Worm (Caenorhabditis elegans): Measurements from ENCODE around the gene C06A6.4.
A peak's percentile ranks its signal among the peaks of the same experiment; 100 is the strongest.

The C06A6.4 gene

ce11 chrIV:7846386-7846785 lies 17.3 kb upstream of the C06A6.4 start, which contains the start of gene C06A6.2:
Gene C06A6.2 (plus strand): TSS chrIV:7846622.
- no peak for TF ChIP-seq hmg-4 (GFP tag; optimal IDR thresholded peaks at IDR 0.05)
- no peak for TF ChIP-seq ceh-13 (GFP tag; optimal IDR thresholded peaks at IDR 0.05)
- no peak for TF ChIP-seq hnd-1 (tag; optimal IDR thresholded peaks at IDR 0.05)

DNA sequence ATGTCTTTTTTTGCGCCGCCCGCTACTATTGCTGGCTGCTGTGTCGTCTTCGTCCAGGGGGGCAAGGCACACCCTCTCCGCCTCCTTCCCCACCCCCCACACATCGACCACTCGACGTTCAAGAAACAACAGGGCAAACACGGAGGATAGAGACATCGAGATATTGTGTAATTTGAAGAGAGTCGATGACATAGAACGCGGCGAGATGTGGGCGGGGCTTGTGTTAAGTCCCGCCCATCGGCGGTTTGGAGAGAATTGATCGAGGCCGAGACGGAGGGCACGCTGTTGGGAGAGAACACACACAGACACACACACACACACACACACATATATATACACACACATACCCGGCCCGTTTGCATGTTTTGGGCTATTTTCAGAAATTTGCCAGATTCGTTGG lies 16.5 kb upstream of the C06A6.4 start:
- TF ChIP-seq ets-7 (tag; optimal IDR thresholded peaks at IDR 0.05) (peak; percentile 17), F13C5.2 (tag; optimal IDR thresholded peaks at IDR 0.05) (peak; percentile 78), ceh-36 (tag; optimal IDR thresholded peaks at IDR 0.05) (peak; percentile 36), hmg-4 (GFP tag; optimal IDR thresholded peaks at IDR 0.05) (peak; percentile 91), ceh-13 (GFP tag; optimal IDR thresholded peaks at IDR 0.05) (no peak), aly-1 (tag; optimal IDR thresholded peaks at IDR 0.05) (peak; percentile 76), sea-1 (GFP tag; conservative IDR thresholded peaks at IDR 0.05) (0 out of 2 replicates have a peak, but pooled peaks have one; percentile 48), tbx-11 (GFP tag; IDR thresholded peaks at IDR 0.05) (0 out of 2 replicates have a peak, but pooled peaks have one; percentile 15), scrt-1 (GFP tag; IDR thresholded peaks at IDR 0.05) (no peak), pes-1 (GFP tag; IDR thresholded peaks at IDR 0.05) (no peak), tbx-37 (GFP tag; conservative IDR thresholded peaks at IDR 0.05) (0 out of 2 replicates have a peak, but pooled peaks have one; percentile 14)

DNA sequence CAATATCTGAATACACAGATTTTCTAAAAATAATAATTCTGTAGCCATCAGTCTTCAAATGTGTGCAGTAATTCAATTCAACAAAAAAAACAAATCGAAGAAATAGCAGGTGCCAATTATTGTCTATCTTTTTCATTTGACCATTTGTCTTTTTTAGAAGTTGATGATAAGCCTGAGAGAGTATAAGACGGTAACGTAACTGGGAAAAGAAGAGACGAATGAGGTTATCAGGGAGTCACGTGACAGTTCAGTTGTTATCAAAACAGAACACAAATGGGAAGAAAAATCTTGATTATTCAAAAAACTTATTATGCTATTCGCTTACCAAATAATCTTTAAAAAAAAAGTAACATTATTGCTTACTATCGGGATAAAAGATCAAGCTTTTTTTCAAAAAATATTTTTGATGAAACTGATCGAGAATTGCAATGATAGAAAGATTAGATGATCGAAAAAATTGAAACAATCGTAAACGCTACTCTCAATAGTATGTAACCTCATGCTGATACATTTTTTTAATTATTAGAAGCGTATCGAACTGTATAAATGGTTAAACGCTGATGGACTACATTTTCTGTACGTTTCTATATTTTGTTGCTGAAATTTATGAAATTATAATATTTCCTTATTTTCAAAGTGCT lies 15.4 kb upstream of the C06A6.4 start:
- no peak for TF ChIP-seq hmbx-1 (tag; optimal IDR thresholded peaks at IDR 0.05)
- TF ChIP-seq sea-1 (GFP tag; conservative IDR thresholded peaks at IDR 0.05) = no peak
- no peak for TF ChIP-seq flt-1 (GFP tag; IDR thresholded peaks at IDR 0.05)
- TF ChIP-seq B0310.2 (tag; optimal IDR thresholded peaks at IDR 0.05) = no peak
- no peak for TF ChIP-seq ceh-36 (tag; optimal IDR thresholded peaks at IDR 0.05)
- TF ChIP-seq hmg-4 (GFP tag; optimal IDR thresholded peaks at IDR 0.05) = no peak
- no peak for TF ChIP-seq ama-1 (optimal IDR thresholded peaks at IDR 0.05)
- no peak for TF ChIP-seq pes-1 (GFP tag; IDR thresholded peaks at IDR 0.05)
- TF ChIP-seq ceh-13 (GFP tag; optimal IDR thresholded peaks at IDR 0.05) = no peak
- no peak for TF ChIP-seq F13C5.2 (tag; optimal IDR thresholded peaks at IDR 0.05)
- TF ChIP-seq tbx-11 (GFP tag; IDR thresholded peaks at IDR 0.05) = no peak
- no peak for TF ChIP-seq hnd-1 (tag; optimal IDR thresholded peaks at IDR 0.05)
- no peak for TF ChIP-seq tra-4 (tag; optimal IDR thresholded peaks at IDR 0.05)
- TF ChIP-seq scrt-1 (GFP tag; IDR thresholded peaks at IDR 0.05) = no peak

ce11 chrIV:7841218-7841617 lies 12.1 kb upstream of the C06A6.4 start:
- TF ChIP-seq ets-7 (tag; optimal IDR thresholded peaks at IDR 0.05) (no peak), tra-4 (tag; optimal IDR thresholded peaks at IDR 0.05) (no peak), tbx-11 (GFP tag; IDR thresholded peaks at IDR 0.05) (no peak), hmbx-1 (tag; optimal IDR thresholded peaks at IDR 0.05) (no peak), hnd-1 (tag; optimal IDR thresholded peaks at IDR 0.05) (no peak), hmg-4 (GFP tag; optimal IDR thresholded peaks at IDR 0.05) (no peak), F13C5.2 (tag; optimal IDR thresholded peaks at IDR 0.05) (no peak), ama-1 (optimal IDR thresholded peaks at IDR 0.05) (no peak), B0310.2 (tag; optimal IDR thresholded peaks at IDR 0.05) (no peak)

- TF ChIP-seq sea-1 (GFP tag; conservative IDR thresholded peaks at IDR 0.05) = no peak
- TF ChIP-seq flt-1 (GFP tag; IDR thresholded peaks at IDR 0.05) = no peak
- TF ChIP-seq tbx-11 (GFP tag; IDR thresholded peaks at IDR 0.05) = no peak
- TF ChIP-seq hmg-4 (GFP tag; optimal IDR thresholded peaks at IDR 0.05) = no peak
- TF ChIP-seq hmbx-1 (tag; optimal IDR thresholded peaks at IDR 0.05) = no peak
- no peak for TF ChIP-seq pes-1 (GFP tag; IDR thresholded peaks at IDR 0.05)
- no peak for TF ChIP-seq hnd-1 (tag; optimal IDR thresholded peaks at IDR 0.05)
- TF ChIP-seq F13C5.2 (tag; optimal IDR thresholded peaks at IDR 0.05) = no peak
- no peak for TF ChIP-seq tbx-37 (GFP tag; conservative IDR thresholded peaks at IDR 0.05)
- no peak for TF ChIP-seq ceh-36 (tag; optimal IDR thresholded peaks at IDR 0.05)
- TF ChIP-seq ama-1 (optimal IDR thresholded peaks at IDR 0.05) = no peak
- no peak for TF ChIP-seq tra-4 (tag; optimal IDR thresholded peaks at IDR 0.05)
- TF ChIP-seq B0310.2 (tag; optimal IDR thresholded peaks at IDR 0.05) = no peak
- TF ChIP-seq ets-7 (tag; optimal IDR thresholded peaks at IDR 0.05) = no peak
- no peak for TF ChIP-seq ceh-13 (GFP tag; optimal IDR thresholded peaks at IDR 0.05)
- no peak for TF ChIP-seq aly-1 (tag; optimal IDR thresholded peaks at IDR 0.05)
Measured at ce11 chrIV:7839923-7840322, 10.8 kb upstream of the C06A6.4 start.

DNA sequence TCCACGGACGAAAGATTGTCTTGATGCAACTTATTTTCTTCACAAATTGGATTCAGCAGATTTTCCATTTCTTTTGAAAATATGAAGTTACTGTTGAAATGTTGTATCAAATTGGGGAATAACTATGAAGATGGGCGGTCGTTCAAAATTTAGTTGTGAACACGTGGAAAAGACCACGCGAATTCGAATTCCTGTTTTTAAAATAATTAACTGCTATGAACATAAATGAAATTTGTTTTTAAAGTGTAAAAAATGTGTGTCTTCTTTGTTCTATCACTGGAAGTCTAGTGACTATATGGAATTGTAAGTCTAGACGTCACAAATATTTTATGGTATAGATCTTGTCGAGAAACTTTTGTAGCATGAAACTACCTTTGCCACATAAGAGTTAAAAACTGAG lies 9.3 kb upstream of the C06A6.4 start, which contains the start of gene C06A6.7:
Gene C06A6.7 (minus strand): TSS at position 101 of the 400 bp plus-strand sequence.
- TF ChIP-seq ceh-36 (tag; optimal IDR thresholded peaks at IDR 0.05) = no peak
- TF ChIP-seq ceh-13 (GFP tag; optimal IDR thresholded peaks at IDR 0.05) = no peak
- no peak for TF ChIP-seq tbx-37 (GFP tag; conservative IDR thresholded peaks at IDR 0.05)
- TF ChIP-seq sea-1 (GFP tag; conservative IDR thresholded peaks at IDR 0.05) = no peak
- no peak for TF ChIP-seq B0310.2 (tag; optimal IDR thresholded peaks at IDR 0.05)
- TF ChIP-seq hmbx-1 (tag; optimal IDR thresholded peaks at IDR 0.05) = no peak
- no peak for TF ChIP-seq hnd-1 (tag; optimal IDR thresholded peaks at IDR 0.05)
- no peak for TF ChIP-seq tra-4 (tag; optimal IDR thresholded peaks at IDR 0.05)
- TF ChIP-seq flt-1 (GFP tag; IDR thresholded peaks at IDR 0.05) = no peak
- TF ChIP-seq hmg-4 (GFP tag; optimal IDR thresholded peaks at IDR 0.05) = no peak
- TF ChIP-seq aly-1 (tag; optimal IDR thresholded peaks at IDR 0.05) = no peak
- TF ChIP-seq F13C5.2 (tag; optimal IDR thresholded peaks at IDR 0.05) = no peak
- no peak for TF ChIP-seq tbx-11 (GFP tag; IDR thresholded peaks at IDR 0.05)
- no peak for TF ChIP-seq ets-7 (tag; optimal IDR thresholded peaks at IDR 0.05)
- TF ChIP-seq ama-1 (optimal IDR thresholded peaks at IDR 0.05) = no peak

DNA sequence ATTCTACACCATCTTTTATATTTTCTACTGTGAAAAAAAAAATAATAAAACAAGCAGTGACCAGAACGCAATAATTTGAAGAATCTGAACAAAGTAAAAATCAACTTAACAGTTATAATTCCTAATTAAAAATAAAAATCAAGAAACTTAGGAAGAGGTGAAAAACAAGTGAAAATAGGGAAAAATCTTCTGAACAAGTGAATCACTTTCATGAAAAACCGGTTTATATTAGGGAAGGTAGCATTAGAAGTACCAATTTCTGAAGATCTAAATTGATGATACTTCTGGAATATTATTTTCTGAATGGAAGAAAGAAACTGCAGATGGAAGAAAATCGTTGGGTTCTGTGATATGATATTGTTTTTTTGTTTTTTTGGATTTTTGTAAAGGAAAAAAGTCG lies 7.4 kb upstream of the C06A6.4 start:
- TF ChIP-seq sea-1 (GFP tag; conservative IDR thresholded peaks at IDR 0.05) (no peak), ets-7 (tag; optimal IDR thresholded peaks at IDR 0.05) (no peak), ceh-13 (GFP tag; optimal IDR thresholded peaks at IDR 0.05) (no peak), tbx-37 (GFP tag; conservative IDR thresholded peaks at IDR 0.05) (no peak), flt-1 (GFP tag; IDR thresholded peaks at IDR 0.05) (no peak), hnd-1 (tag; optimal IDR thresholded peaks at IDR 0.05) (no peak), F13C5.2 (tag; optimal IDR thresholded peaks at IDR 0.05) (no peak), ceh-36 (tag; optimal IDR thresholded peaks at IDR 0.05) (no peak), tra-4 (tag; optimal IDR thresholded peaks at IDR 0.05) (no peak), hmg-4 (GFP tag; optimal IDR thresholded peaks at IDR 0.05) (no peak), B0310.2 (tag; optimal IDR thresholded peaks at IDR 0.05) (no peak), tbx-11 (GFP tag; IDR thresholded peaks at IDR 0.05) (no peak), pes-1 (GFP tag; IDR thresholded peaks at IDR 0.05) (no peak), aly-1 (tag; optimal IDR thresholded peaks at IDR 0.05) (no peak), hmbx-1 (tag; optimal IDR thresholded peaks at IDR 0.05) (no peak), ama-1 (optimal IDR thresholded peaks at IDR 0.05) (no peak), scrt-1 (GFP tag; IDR thresholded peaks at IDR 0.05) (no peak)
